Worm (Caenorhabditis elegans): Measurements from ENCODE around the gene ZK470.4.

DNA sequence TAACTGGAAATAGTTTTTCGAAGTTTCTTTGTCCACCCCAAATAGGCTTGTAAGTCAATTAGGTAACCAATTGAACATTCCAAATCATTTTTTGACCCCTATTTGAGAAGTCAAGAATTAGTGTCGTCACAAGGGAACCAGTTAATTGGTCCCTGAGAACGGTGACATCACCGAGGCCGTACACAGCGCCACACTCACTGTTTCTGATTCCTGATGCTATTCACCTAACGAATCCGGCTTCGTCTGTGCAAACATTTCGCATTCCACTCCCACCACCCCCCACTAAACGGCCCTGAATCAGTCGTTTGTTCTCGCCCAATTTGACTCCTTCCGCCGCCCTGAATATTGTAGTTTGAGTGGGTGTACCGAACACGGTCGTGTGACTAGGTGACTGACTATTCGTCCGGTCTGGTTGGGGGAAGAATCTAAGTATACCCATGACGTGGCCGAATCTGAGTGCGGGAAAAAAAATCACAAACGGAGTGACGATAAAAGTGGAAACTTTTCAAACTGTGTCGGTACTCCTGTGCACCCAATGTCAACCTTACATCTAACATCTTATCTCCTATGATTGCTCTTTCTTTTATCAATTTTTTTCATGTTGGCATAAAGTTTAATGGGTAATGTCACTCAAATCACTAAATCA, 4.7 kb upstream of the ZK470.4 start:
- TF ChIP-seq unc-62 (GFP tag; optimal IDR thresholded peaks at IDR 0.05 in 1 of 2) = peak in 1 of 2 experiments; percentile 48
- no peak for TF ChIP-seq unc-62 (tag; optimal IDR thresholded peaks at IDR 0.05)
- TF ChIP-seq mep-1 (tag; optimal IDR thresholded peaks at IDR 0.05) = no peak
- TF ChIP-seq fos-1 (tag; optimal IDR thresholded peaks at IDR 0.05) = no peak
- TF ChIP-seq spr-3 (GFP tag; optimal IDR thresholded peaks at IDR 0.05) = no peak
- no peak for TF ChIP-seq nhr-77 (tag; optimal IDR thresholded peaks at IDR 0.05)
- TF ChIP-seq hlh-30 (tag; optimal IDR thresholded peaks at IDR 0.05; ENCODE audit: insufficient read depth) = peak; percentile 80
